Worm (Caenorhabditis elegans): ENCODE data around the gene asna-1.

The asna-1 gene

ce11 chrIII:8850482-8851047 lies 44.3 kb upstream of the asna-1 start, which contains the start of gene F44E2.9 (continued):
- TF ChIP-seq F55B11.4 (tag; optimal IDR thresholded peaks at IDR 0.05; ENCODE audit: borderline replicate concordance, insufficient read depth) (no peak), F52B5.7 (tag; optimal IDR thresholded peaks at IDR 0.05) (no peak), somi-1 (GFP tag; optimal IDR thresholded peaks at IDR 0.05) (no peak), ceh-27 (GFP tag; optimal IDR thresholded peaks at IDR 0.05) (peak; percentile 68), ztf-26 (tag; optimal IDR thresholded peaks at IDR 0.05) (no peak), C06A6.2 (GFP tag; conservative IDR thresholded peaks at IDR 0.05) (no peak), B0019.2 (GFP tag; conservative IDR thresholded peaks at IDR 0.05) (no peak), F22D6.2 (tag; optimal IDR thresholded peaks at IDR 0.05) (no peak), attf-5 (GFP tag; optimal IDR thresholded peaks at IDR 0.05) (peak; percentile 55), F37B4.10 (GFP tag; IDR thresholded peaks at IDR 0.05) (no peak), cebp-1 (GFP tag; IDR thresholded peaks at IDR 0.05) (no peak), cebp-1 (tag; optimal IDR thresholded peaks at IDR 0.05) (peak; percentile 33), Y79H2A.3 (GFP tag; conservative IDR thresholded peaks at IDR 0.05) (no peak), lir-1 (GFP tag; conservative IDR thresholded peaks at IDR 0.05) (no peak; the same call in 1 of the 2 replicates), ekl-4 (GFP tag; IDR thresholded peaks at IDR 0.05) (0 out of 2 replicates have a peak, but pooled peaks have one; percentile 38), Y53F4B.3 (GFP tag; IDR thresholded peaks at IDR 0.05) (no peak), atf-7 (tag; optimal IDR thresholded peaks at IDR 0.05) (no peak), F33H1.4 (GFP tag; IDR thresholded peaks at IDR 0.05) (peak; percentile 54; the same call in 1 of the 2 replicates), tbx-9 (tag; optimal IDR thresholded peaks at IDR 0.05; ENCODE audit: borderline replicate concordance) (no peak), lin-35 (GFP tag; optimal IDR thresholded peaks at IDR 0.05) (peak in 2 of 3 experiments; percentile 28 to 75), ztf-3 (GFP tag; optimal IDR thresholded peaks at IDR 0.05) (no peak), hrde-1 (tag; optimal IDR thresholded peaks at IDR 0.05; ENCODE audit: borderline replicate concordance) (no peak), F57A8.1 (GFP tag; optimal IDR thresholded peaks at IDR 0.05) (no peak), akir-1 (GFP tag; optimal IDR thresholded peaks at IDR 0.05) (no peak), nhr-179 (tag; optimal IDR thresholded peaks at IDR 0.05) (no peak), nhr-90 (tag; optimal IDR thresholded peaks at IDR 0.05) (no peak), F23B12.7 (tag; optimal IDR thresholded peaks at IDR 0.05; ENCODE audit: insufficient read depth) (peak; percentile 16), pha-4 (tag; optimal IDR thresholded peaks at IDR 0.05) (no peak), ztf-18 (tag; optimal IDR thresholded peaks at IDR 0.05) (peak; percentile 86)

ce11 chrIII:8851961-8852360 lies 42.9 kb upstream of the asna-1 start, which contains the start of gene plg-1:
plg-1 (plus strand) TSS chrIII:8852261.
- no peak for TF ChIP-seq nhr-27 (tag; optimal IDR thresholded peaks at IDR 0.05)
- no peak for TF ChIP-seq aptf-3 (GFP tag; IDR thresholded peaks at IDR 0.05)
- TF ChIP-seq F37B4.10 (GFP tag; IDR thresholded peaks at IDR 0.05) = no peak
- no peak for TF ChIP-seq ceh-40 (GFP tag; IDR thresholded peaks at IDR 0.05)
- no peak for TF ChIP-seq B0019.2 (GFP tag; conservative IDR thresholded peaks at IDR 0.05)
- no peak for TF ChIP-seq bed-1 (GFP tag; IDR thresholded peaks at IDR 0.05)
- TF ChIP-seq pha-4 (tag; optimal IDR thresholded peaks at IDR 0.05) = no peak
- TF ChIP-seq tbx-9 (tag; optimal IDR thresholded peaks at IDR 0.05; ENCODE audit: borderline replicate concordance) = no peak
- no peak for TF ChIP-seq madf-10 (tag; optimal IDR thresholded peaks at IDR 0.05)
- no peak for TF ChIP-seq attf-3 (GFP tag; conservative IDR thresholded peaks at IDR 0.05)

- TF ChIP-seq madf-6 (GFP tag; IDR thresholded peaks at IDR 0.05) = peak; percentile 83
- TF ChIP-seq D2030.7 (GFP tag; IDR thresholded peaks at IDR 0.05) = peak; percentile 46; the same call in 1 of the 2 replicates
- peak; percentile 89 for TF ChIP-seq madf-8 (GFP tag; conservative IDR thresholded peaks at IDR 0.05)
- peak; percentile 42; the same call in 1 of the 2 replicates for TF ChIP-seq F33H1.4 (GFP tag; IDR thresholded peaks at IDR 0.05)
- peak; percentile 71 for TF ChIP-seq mcd-1 (GFP tag; IDR thresholded peaks at IDR 0.05)
Observed at ce11 chrIII:8852402-8852801, 42.5 kb upstream of the asna-1 start.
